Worm (Caenorhabditis elegans) whole organism, L2 larva: Measurements from ENCODE around the gene F59E12.6.

ENCODE experiments used
- Y55F3AM.14 ChIP-seq: fragments of 200-800 bp; sonication (Bioruptor generic); optimal IDR thresholded peaks from 2 replicates; lab custom pipeline; 2018; ENCODE audit warnings: mild to moderate bottlenecking, missing genetic modification characterization, missing compliant biosample characterization
- ZK546.5 ChIP-seq: sonication (generic microtip); optimal IDR thresholded peaks from 2 replicates; lab custom pipeline; 2017; ENCODE audit warnings: missing biosample characterization, missing genetic modification characterization
- aly-2 ChIP-seq: fragments of 150-350 bp; optimal IDR thresholded peaks from 2 replicates; lab custom pipeline; 2014; ENCODE audit warnings: missing biosample characterization, missing genetic modification characterization
- blmp-1 ChIP-seq: sonication (generic microtip); optimal IDR thresholded peaks from 2 replicates; lab custom pipeline; 2017; ENCODE audit warnings: missing genetic modification characterization, mild to moderate bottlenecking, missing compliant biosample characterization, antibody characterized with exemption, moderate library complexity; ENCODE audit not compliant: insufficient read depth
- elt-3 ChIP-seq: sonication (generic microtip); optimal IDR thresholded peaks from 2 replicates; lab custom pipeline; 2017; ENCODE audit warnings: missing biosample characterization, missing genetic modification characterization
- lin-13 ChIP-seq: fragments of 150-350 bp; optimal IDR thresholded peaks from 2 replicates; lab custom pipeline; 2014; ENCODE audit warnings: missing biosample characterization, missing genetic modification reagents, missing genetic modification characterization
- nhr-10 ChIP-seq: sonication (generic microtip); optimal IDR thresholded peaks from 2 replicates; lab custom pipeline; 2017; ENCODE audit warnings: missing biosample characterization, missing genetic modification characterization
- nhr-11 ChIP-seq: fragments of 150-350 bp; optimal IDR thresholded peaks from 2 replicates; lab custom pipeline; 2014; ENCODE audit warnings: missing biosample characterization, missing genetic modification characterization
- nhr-12 ChIP-seq: fragments of 150-350 bp; optimal IDR thresholded peaks from 2 replicates; lab custom pipeline; 2014; ENCODE audit warnings: missing biosample characterization, missing genetic modification characterization
- nhr-25 ChIP-seq: fragments of 150-350 bp; sonication (generic microtip); optimal IDR thresholded peaks from 3 replicates; lab custom pipeline; 2014; ENCODE audit warnings: missing biosample characterization, missing genetic modification characterization
- unc-39 ChIP-seq: fragments of 150-350 bp; optimal IDR thresholded peaks from 2 replicates; lab custom pipeline; 2014; ENCODE audit warnings: missing biosample characterization, missing genetic modification characterization

DNA sequence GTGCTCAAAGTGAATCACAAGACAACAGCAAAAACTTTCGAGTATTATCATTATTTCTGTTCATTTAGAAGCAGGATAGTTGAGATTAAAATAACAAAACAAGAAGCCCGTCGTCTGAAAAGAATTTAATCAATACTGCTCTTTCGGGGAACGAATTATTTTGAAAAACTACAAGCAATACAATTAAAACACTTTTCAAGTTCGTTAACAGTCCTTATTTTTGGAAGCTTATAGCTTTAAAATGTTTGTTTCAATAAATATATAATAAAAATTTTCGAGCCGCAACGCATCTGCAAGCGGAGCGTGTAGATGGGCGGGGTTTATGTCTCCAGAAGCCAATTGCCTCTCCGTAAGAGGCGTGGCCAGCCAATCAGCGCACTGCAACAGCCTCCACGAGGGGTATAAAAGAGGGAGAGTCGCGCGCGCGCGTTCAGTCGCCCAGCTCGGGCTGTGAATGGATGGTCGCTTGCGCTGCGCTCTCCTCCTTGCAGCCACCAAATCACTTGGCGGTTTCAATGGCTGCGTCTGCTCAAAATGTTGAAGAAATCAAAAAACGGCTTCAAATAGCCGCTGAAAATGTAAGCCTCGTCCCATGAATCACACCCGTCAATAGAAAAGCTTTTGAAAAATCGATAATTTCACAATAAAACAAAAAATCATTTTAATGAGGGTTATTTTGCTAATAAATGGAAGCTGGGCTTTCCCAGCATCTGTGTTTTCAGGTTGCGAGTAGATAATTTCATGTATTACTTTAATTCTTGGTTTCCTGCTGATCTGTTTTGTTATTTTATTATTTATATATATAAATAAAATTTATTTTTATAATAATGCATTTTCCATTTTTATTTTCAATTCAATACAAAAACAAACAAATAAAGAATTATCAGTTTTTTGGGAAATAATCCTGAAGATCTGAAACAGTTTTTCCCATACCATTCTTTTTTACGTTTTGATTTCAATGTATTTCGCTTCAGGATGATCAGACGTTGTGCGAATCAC, 30.3 kb upstream of the F59E12.6 start, which contains the start of the genes ift-43 and mdt-26:
- TF ChIP-seq nhr-12 (tag; lab: Kevin White, UChicago) (no peak), Y55F3AM.14 (GFP tag; lab: Kevin White, UChicago) (peak; percentile 6), unc-39 (tag; lab: Kevin White, UChicago) (peak; percentile 8), nhr-10 (tag; lab: Kevin White, UChicago) (peak; percentile 72), aly-2 (tag; lab: Kevin White, UChicago) (no peak), elt-3 (tag; lab: Kevin White, UChicago) (no peak), blmp-1 (tag; lab: Kevin White, UChicago) (peak; percentile 20), lin-13 (GFP tag; lab: Kevin White, UChicago) (peak; percentile 81), nhr-25 (tag; lab: Kevin White, UChicago) (peak; percentile 51), nhr-11 (tag; lab: Kevin White, UChicago) (no peak), ZK546.5 (tag; lab: Kevin White, UChicago) (peak; percentile 3)
